Worm (Caenorhabditis elegans): ENCODE results near the gene Y45F10A.7.

The Y45F10A.7 gene

DNA sequence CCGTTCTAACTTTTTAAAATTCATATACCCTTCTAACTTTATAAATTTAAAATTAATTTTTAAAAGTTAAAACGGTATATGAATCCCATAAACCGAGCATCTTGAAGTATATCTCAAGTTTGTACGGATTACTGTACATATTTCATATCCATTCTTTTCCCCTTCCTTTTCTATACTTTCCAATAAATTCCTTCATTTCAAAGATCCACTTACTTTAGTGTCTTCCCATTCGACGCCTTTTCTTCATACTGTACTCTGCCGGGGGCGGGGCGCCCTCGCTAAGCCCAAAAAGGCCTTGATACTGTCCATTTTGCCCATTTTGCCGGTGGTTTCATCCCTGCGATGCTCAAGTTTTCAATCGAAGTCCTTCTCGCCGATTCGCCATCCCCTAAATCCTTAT, 26.6 kb upstream of the Y45F10A.7 start, which contains the start of gene fezf-1:
fezf-1 (plus strand) TSS at position 301 of the 400 bp plus-strand sequence.
- TF ChIP-seq aly-2 (tag; optimal IDR thresholded peaks at IDR 0.05) (no peak), nfya-1 (tag; optimal IDR thresholded peaks at IDR 0.05; ENCODE audit: insufficient read depth) (no peak), unc-62 (GFP tag; optimal IDR thresholded peaks at IDR 0.05) (no peak)

DNA sequence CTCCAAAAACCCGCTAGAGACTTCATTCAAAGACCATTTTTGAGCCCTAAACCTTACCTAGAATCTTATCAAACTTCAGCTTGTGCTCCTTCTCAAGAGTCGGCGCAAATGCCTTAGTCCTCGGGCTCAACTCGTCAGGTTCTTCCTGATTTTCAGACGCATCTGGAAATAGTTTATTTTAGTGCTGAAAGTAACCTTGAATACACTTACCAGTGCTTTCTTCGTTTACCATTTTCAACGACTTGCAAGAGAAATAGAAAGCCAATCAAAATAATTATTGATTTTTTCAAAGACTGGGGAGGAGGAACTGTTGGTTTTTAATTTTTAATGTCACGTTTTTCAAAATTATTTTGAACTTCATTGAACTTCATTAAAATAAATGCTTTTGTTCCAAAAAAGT, 20.4 kb upstream of the Y45F10A.7 start, which contains the start of the genes ttbk-8.1 and Y38H8A.4:
ttbk-8.1 (plus strand) TSS at position 301 of the 400 bp plus-strand sequence.
Y38H8A.4 (minus strand) TSS at position 366 of the 400 bp plus-strand sequence.
- TF ChIP-seq nfya-1 (tag; optimal IDR thresholded peaks at IDR 0.05; ENCODE audit: insufficient read depth) (no peak), mml-1 (tag; optimal IDR thresholded peaks at IDR 0.05) (no peak), elt-1 (tag; optimal IDR thresholded peaks at IDR 0.05) (no peak), ceh-82 (tag; optimal IDR thresholded peaks at IDR 0.05) (no peak), nhr-67 (tag; optimal IDR thresholded peaks at IDR 0.05) (no peak), ama-1 (optimal IDR thresholded peaks at IDR 0.05) (no peak)

DNA sequence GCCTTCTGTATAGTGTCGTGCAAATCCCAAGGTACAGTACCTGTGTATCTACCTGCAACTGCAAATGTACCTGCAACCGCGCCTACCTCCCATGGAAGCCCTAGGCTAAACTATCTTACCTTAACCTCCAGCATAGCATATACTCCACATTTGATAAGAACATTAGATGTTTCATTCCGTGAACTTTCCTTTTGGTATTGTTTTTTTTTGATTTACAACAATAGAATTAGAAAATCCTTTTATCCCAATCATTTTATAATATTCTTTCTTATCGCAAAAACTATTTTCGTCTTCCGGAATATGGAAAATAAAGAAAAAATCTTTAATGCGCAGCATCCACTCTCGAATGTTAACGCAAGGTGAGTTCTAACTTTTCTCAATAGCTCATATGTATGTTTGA, 18.2 kb upstream of the Y45F10A.7 start, which contains the start of gene Y38H8A.2:
Y38H8A.2 (plus strand) TSS at position 301 of the 400 bp plus-strand sequence.
- TF ChIP-seq elt-2 (tag; optimal IDR thresholded peaks at IDR 0.05), result no peak
- no peak for TF ChIP-seq pha-4 (tag; optimal IDR thresholded peaks at IDR 0.05)

DNA sequence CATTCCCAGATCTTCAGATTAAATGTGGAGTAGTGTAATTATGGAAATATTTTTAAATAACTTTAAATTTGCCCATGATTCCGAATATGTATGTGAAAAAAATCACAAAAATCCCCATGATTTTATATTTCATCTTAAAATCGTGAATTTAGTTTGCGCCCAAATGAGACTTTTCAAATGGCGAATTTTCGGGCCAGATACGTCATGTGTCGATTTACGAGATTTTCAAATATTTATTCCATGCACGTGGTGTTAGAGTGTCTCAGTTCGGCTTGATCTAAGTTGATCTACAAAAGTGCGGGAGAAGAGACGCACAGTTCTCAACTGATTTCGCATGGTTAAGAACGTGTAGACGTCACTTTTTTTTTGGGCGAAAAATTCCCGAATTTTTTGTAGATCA, 9.9 kb upstream of the Y45F10A.7 start, which contains the start of gene Y38H8A.1:
Y38H8A.1 (plus strand) TSS at position 301 of the 400 bp plus-strand sequence.
- TF ChIP-seq sea-2 (GFP tag; optimal IDR thresholded peaks at IDR 0.05) (no peak), skn-1 (tag; optimal IDR thresholded peaks at IDR 0.05) (no peak), ceh-28 (tag; optimal IDR thresholded peaks at IDR 0.05) (no peak), ama-1 (optimal IDR thresholded peaks at IDR 0.05) (no peak), nhr-67 (tag; optimal IDR thresholded peaks at IDR 0.05) (no peak)

DNA sequence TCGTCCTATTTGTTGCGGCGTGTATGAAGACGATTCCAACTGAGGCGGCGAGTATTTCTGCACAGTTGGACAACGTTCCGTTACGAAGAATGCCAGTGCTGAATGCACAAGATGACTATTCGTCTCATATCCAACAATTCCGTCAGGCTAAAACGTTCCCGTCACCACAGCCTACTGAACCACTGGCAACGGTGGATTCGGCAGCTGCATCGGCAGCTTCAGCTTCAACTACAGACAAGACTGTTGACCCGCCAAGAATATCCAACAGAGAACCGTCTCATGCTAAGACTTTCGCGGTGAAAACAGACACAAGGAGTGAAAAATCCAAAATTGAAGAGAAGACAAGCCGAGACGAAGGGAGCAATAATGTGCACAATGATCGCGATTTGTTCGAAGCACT, 8.8 kb upstream of the Y45F10A.7 start:
- no peak for TF ChIP-seq nhr-23 (tag; optimal IDR thresholded peaks at IDR 0.05)
- no peak for TF ChIP-seq fos-1 (tag; optimal IDR thresholded peaks at IDR 0.05)
- TF ChIP-seq snpc-4 (tag; optimal IDR thresholded peaks at IDR 0.05), result no peak
- TF ChIP-seq elt-3 (tag; optimal IDR thresholded peaks at IDR 0.05), result no peak
- no peak for TF ChIP-seq unc-62 (GFP tag; optimal IDR thresholded peaks at IDR 0.05)
- TF ChIP-seq ceh-28 (tag; optimal IDR thresholded peaks at IDR 0.05), result no peak
- no peak for TF ChIP-seq R02D3.7 (tag; optimal IDR thresholded peaks at IDR 0.05)
- TF ChIP-seq daf-12 (tag; optimal IDR thresholded peaks at IDR 0.05), result no peak
- no peak for TF ChIP-seq nhr-77 (tag; optimal IDR thresholded peaks at IDR 0.05)
- TF ChIP-seq mdl-1 (tag; optimal IDR thresholded peaks at IDR 0.05), result no peak

DNA sequence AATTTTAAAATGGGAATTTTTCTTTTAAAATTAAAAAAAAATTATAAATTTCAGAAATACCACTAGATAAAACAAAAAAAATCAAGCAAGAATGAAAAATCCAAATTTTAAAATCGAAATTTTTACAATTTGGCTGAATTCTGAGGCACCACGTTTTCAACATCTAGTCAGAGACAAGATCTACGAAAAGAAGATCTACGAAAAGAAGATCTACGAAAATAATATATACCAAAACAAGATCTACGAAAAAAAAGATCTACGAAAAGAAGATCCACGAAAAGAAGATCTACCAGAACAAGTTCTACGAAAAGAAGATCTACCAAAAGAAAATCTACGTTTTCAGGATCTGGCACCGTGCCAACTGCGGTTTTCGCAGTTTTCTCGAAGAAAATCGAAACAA, 5.4 kb upstream of the Y45F10A.7 start:
- TF ChIP-seq hmg-11 (tag; optimal IDR thresholded peaks at IDR 0.05), result no peak
- TF ChIP-seq nhr-67 (tag; optimal IDR thresholded peaks at IDR 0.05), result no peak
- TF ChIP-seq ama-1 (optimal IDR thresholded peaks at IDR 0.05), result no peak

DNA sequence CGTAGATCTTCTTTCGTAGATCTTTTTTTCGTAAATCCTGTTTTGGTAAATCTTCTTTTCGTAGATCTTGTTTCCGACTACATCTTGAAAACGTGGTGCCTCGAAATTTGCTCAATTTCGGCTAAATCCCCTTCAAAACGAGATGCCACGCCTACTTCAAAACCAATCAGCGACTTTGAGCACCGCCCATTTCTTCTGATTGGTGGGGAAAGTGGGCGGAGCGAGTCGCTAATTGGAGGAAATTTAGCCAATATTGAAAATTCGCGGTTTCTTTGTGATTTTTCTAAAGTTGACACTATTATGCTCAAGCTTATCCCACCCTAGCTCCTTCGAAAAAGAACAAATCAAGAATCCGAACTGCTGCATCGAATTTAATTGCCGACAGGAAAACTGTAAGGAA, 4.8 kb upstream of the Y45F10A.7 start:
- TF ChIP-seq jun-1 (tag; optimal IDR thresholded peaks at IDR 0.05) (no peak), elt-1 (tag; optimal IDR thresholded peaks at IDR 0.05) (no peak), nfya-1 (tag; optimal IDR thresholded peaks at IDR 0.05; ENCODE audit: insufficient read depth) (peak; percentile 89), unc-39 (tag; optimal IDR thresholded peaks at IDR 0.05) (no peak)

DNA sequence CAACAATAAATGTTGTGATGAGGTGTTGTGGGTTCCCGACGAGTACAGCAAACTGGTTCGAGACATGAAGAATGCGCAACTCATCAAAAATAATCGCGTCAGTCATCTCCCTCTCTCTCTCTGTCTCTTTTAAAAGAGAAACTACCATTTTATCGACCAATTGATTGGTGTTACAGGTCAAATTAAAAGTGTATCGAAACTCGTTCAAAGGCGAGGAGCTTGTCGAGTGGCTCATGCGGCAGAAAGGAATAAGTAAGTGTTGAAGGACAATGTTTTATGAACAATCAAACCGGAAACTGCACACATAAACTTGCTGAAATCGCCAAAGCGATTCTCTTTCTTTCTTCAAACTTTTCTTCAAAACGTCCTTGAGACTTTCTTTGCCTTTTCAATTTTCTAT, 1.3 kb downstream of the Y45F10A.7 start:
- TF ChIP-seq nhr-25 (tag; optimal IDR thresholded peaks at IDR 0.05), result no peak
- no peak for TF ChIP-seq fkh-2 (tag; optimal IDR thresholded peaks at IDR 0.05)
- no peak for TF ChIP-seq daf-12 (tag; optimal IDR thresholded peaks at IDR 0.05)
- TF ChIP-seq zag-1 (tag; optimal IDR thresholded peaks at IDR 0.05), result no peak
- no peak for TF ChIP-seq nhr-237 (tag; optimal IDR thresholded peaks at IDR 0.05)
- no peak for TF ChIP-seq skn-1 (tag; optimal IDR thresholded peaks at IDR 0.05)
- no peak for TF ChIP-seq ceh-16 (tag; optimal IDR thresholded peaks at IDR 0.05)
- TF ChIP-seq R02D3.7 (tag; optimal IDR thresholded peaks at IDR 0.05), result no peak
- TF ChIP-seq ztf-11 (tag; optimal IDR thresholded peaks at IDR 0.05), result no peak
- TF ChIP-seq tbx-2 (tag; optimal IDR thresholded peaks at IDR 0.05), result no peak
- no peak for TF ChIP-seq mml-1 (tag; optimal IDR thresholded peaks at IDR 0.05)

Measured in whole organism, L3 larva.